Worm (Caenorhabditis elegans) whole organism, young adult: ENCODE results near the gene mua-3.

Source experiments
- B0019.2 ChIP-seq: fragments of 200-800 bp; sonication (Bioruptor generic); conservative IDR thresholded peaks from 2 replicates; pipeline ENCODE4 v1.3.6; 2022; ENCODE audit warnings: missing genetic modification reagents, missing genetic modification characterization, missing compliant biosample characterization
- F23B12.7 ChIP-seq: sonication (generic microtip); optimal IDR thresholded peaks from 2 replicates; lab custom pipeline; 2017; ENCODE audit warnings: missing genetic modification characterization, mild to moderate bottlenecking, missing compliant biosample characterization, antibody characterized with exemption, moderate library complexity; ENCODE audit not compliant: insufficient read depth
- F39B2.1 ChIP-seq: fragments of 200-800 bp; sonication (Bioruptor generic); IDR thresholded peaks from 2 replicates; pipeline ENCODE4 v1.3.6; 2022; ENCODE audit warnings: missing genetic modification reagents, missing genetic modification characterization, missing compliant biosample characterization
- F55B11.4 ChIP-seq: sonication (generic microtip); optimal IDR thresholded peaks from 2 replicates; lab custom pipeline; 2016; ENCODE audit warnings: missing compliant biosample characterization, missing genetic modification characterization, borderline replicate concordance; ENCODE audit not compliant: insufficient read depth
- F57A8.1 ChIP-seq: fragments of 200-800 bp; sonication (Bioruptor generic); optimal IDR thresholded peaks from 2 replicates; lab custom pipeline; 2018; ENCODE audit warnings: mild to moderate bottlenecking, missing genetic modification characterization, moderate library complexity, missing compliant biosample characterization
- K12H6.12 ChIP-seq: fragments of 200-800 bp; sonication (Bioruptor generic); optimal IDR thresholded peaks from 2 replicates; lab custom pipeline; 2018; ENCODE audit warnings: mild to moderate bottlenecking, missing genetic modification characterization, missing compliant biosample characterization
- Y67H2A.10 ChIP-seq: fragments of 200-800 bp; sonication (Bioruptor generic); conservative IDR thresholded peaks from 2 replicates; pipeline ENCODE4 v1.3.6; 2022; ENCODE audit warnings: missing genetic modification reagents, missing genetic modification characterization, missing compliant biosample characterization
- ama-1 ChIP-seq, 3 experiments: fragments of 150-350 bp in 1 of 3; sonication (generic microtip) in 2 of 3; optimal IDR thresholded peaks; 2 replicates each; lab custom pipeline; 2014 to 2018; ENCODE audit warnings: missing biosample characterization in 2 of 3, missing genetic modification characterization in 2 of 3, missing genetic modification reagents in 2 of 3
- aptf-3 ChIP-seq: fragments of 200-800 bp; sonication (Bioruptor generic); IDR thresholded peaks from 2 replicates; pipeline ENCODE4 v1.3.6; 2022; ENCODE audit warnings: missing genetic modification characterization, missing compliant biosample characterization
- cebp-2 ChIP-seq: fragments of 200-800 bp; sonication (Bioruptor generic); IDR thresholded peaks from 2 replicates; pipeline ENCODE4 v1.3.6; 2022; ENCODE audit warnings: missing genetic modification characterization, missing compliant biosample characterization
- ceh-100 ChIP-seq: fragments of 200-800 bp; sonication (Bioruptor generic); IDR thresholded peaks from 2 replicates; pipeline ENCODE4 v1.3.6; 2022; ENCODE audit warnings: missing genetic modification reagents, missing genetic modification characterization, missing compliant biosample characterization
- ceh-40 ChIP-seq: fragments of 200-800 bp; sonication (Bioruptor generic); IDR thresholded peaks from 2 replicates; pipeline ENCODE4 v1.3.6; 2022; ENCODE audit warnings: missing genetic modification characterization, missing compliant biosample characterization
- ceh-79 ChIP-seq: sonication (generic microtip); optimal IDR thresholded peaks from 2 replicates; lab custom pipeline; 2017; ENCODE audit warnings: mild to moderate bottlenecking, missing genetic modification characterization, missing compliant biosample characterization
- egl-44 ChIP-seq: fragments of 200-800 bp; sonication (Bioruptor generic); IDR thresholded peaks from 2 replicates; pipeline ENCODE4 v1.3.6; 2022; ENCODE audit warnings: missing genetic modification reagents, missing genetic modification characterization, missing compliant biosample characterization
- ekl-4 ChIP-seq: fragments of 200-800 bp; sonication (Bioruptor generic); IDR thresholded peaks from 2 replicates; pipeline ENCODE4 v1.3.6; 2022; ENCODE audit warnings: missing genetic modification reagents, missing genetic modification characterization, missing compliant biosample characterization
- hmg-1.2 ChIP-seq: fragments of 200-800 bp; sonication (Bioruptor generic); IDR thresholded peaks from 2 replicates; pipeline ENCODE4 v1.3.6; 2022; ENCODE audit warnings: missing genetic modification reagents, missing genetic modification characterization, missing compliant biosample characterization
- hmg-20 ChIP-seq: fragments of 200-800 bp; sonication (Bioruptor generic); IDR thresholded peaks from 2 replicates; pipeline ENCODE4 v1.3.6; 2022; ENCODE audit warnings: missing genetic modification reagents, missing genetic modification characterization, missing compliant biosample characterization
- hsf-1 ChIP-seq: fragments of 200-800 bp; sonication (Bioruptor generic); IDR thresholded peaks from 2 replicates; pipeline ENCODE4 v1.3.6; 2022; ENCODE audit warnings: missing genetic modification reagents, missing genetic modification characterization, missing compliant biosample characterization
- lin-26 ChIP-seq: fragments of 200-800 bp; sonication (Bioruptor generic); IDR thresholded peaks from 2 replicates; pipeline ENCODE4 v1.3.6; 2022; ENCODE audit warnings: missing genetic modification reagents, missing genetic modification characterization, missing compliant biosample characterization
- lin-40 ChIP-seq: sonication (generic microtip); optimal IDR thresholded peaks from 2 replicates; lab custom pipeline; 2016; ENCODE audit warnings: missing genetic modification characterization, mild to moderate bottlenecking, missing compliant biosample characterization, missing genotype, missing genetic modification reagents
- lsl-1 ChIP-seq: fragments of 200-800 bp; sonication (Bioruptor generic); optimal IDR thresholded peaks from 2 replicates; lab custom pipeline; 2018; ENCODE audit warnings: mild to moderate bottlenecking, missing genetic modification characterization, moderate library complexity, missing compliant biosample characterization
- madf-3 ChIP-seq: fragments of 200-800 bp; sonication (Bioruptor generic); IDR thresholded peaks from 2 replicates; pipeline ENCODE4 v1.3.6; 2022; ENCODE audit warnings: missing genetic modification reagents, missing genetic modification characterization, missing compliant biosample characterization
- mcd-1 ChIP-seq: fragments of 200-800 bp; sonication (Bioruptor generic); IDR thresholded peaks from 2 replicates; pipeline ENCODE4 v1.3.6; 2022; ENCODE audit warnings: missing genetic modification reagents, missing genetic modification characterization, missing compliant biosample characterization
- nfya-2 ChIP-seq: fragments of 200-800 bp; sonication (Bioruptor generic); IDR thresholded peaks from 2 replicates; pipeline ENCODE4 v1.3.6; 2022; ENCODE audit warnings: missing genetic modification reagents, missing genetic modification characterization, missing compliant biosample characterization
- nhr-80 ChIP-seq: sonication (generic microtip); optimal IDR thresholded peaks from 2 replicates; lab custom pipeline; 2016; ENCODE audit warnings: missing genetic modification characterization, missing compliant biosample characterization
- pha-4 ChIP-seq: fragments of 150-350 bp; sonication (generic microtip); optimal IDR thresholded peaks from 2 replicates; lab custom pipeline; 2014; ENCODE audit warnings: missing biosample characterization, missing genetic modification reagents, missing genetic modification characterization
- rcor-1 ChIP-seq: fragments of 200-800 bp; sonication (Bioruptor generic); IDR thresholded peaks from 2 replicates; pipeline ENCODE4 v1.3.6; 2022; ENCODE audit warnings: missing genetic modification reagents, missing genetic modification characterization, missing compliant biosample characterization
- repo-1 ChIP-seq: sonication (generic microtip); optimal IDR thresholded peaks from 2 replicates; lab custom pipeline; 2017; ENCODE audit warnings: mild to moderate bottlenecking, missing genetic modification characterization, missing compliant biosample characterization
- snpc-1.3 ChIP-seq: sonication (generic microtip); optimal IDR thresholded peaks from 2 replicates; lab custom pipeline; 2017; ENCODE audit warnings: missing genetic modification characterization, mild to moderate bottlenecking, missing compliant biosample characterization, antibody characterized with exemption, moderate library complexity, missing genotype, missing genetic modification reagents; ENCODE audit not compliant: insufficient read depth
- snpc-3.4 ChIP-seq: sonication (generic microtip); optimal IDR thresholded peaks from 2 replicates; lab custom pipeline; 2017; ENCODE audit warnings: missing genetic modification characterization, mild to moderate bottlenecking, missing compliant biosample characterization, antibody characterized with exemption, moderate library complexity, missing genotype, missing genetic modification reagents
- somi-1 ChIP-seq: fragments of 200-800 bp; sonication (Bioruptor generic); optimal IDR thresholded peaks from 2 replicates; lab custom pipeline; 2018; ENCODE audit warnings: mild to moderate bottlenecking, missing genetic modification characterization, missing compliant biosample characterization
- sptf-2 ChIP-seq: fragments of 200-800 bp; sonication (Bioruptor generic); optimal IDR thresholded peaks from 2 replicates; lab custom pipeline; 2018; ENCODE audit warnings: mild to moderate bottlenecking, missing genetic modification characterization, missing compliant biosample characterization
- tbx-9 ChIP-seq: sonication (generic microtip); optimal IDR thresholded peaks from 2 replicates; lab custom pipeline; 2016; ENCODE audit warnings: borderline replicate concordance, missing genetic modification characterization, inconsistent platforms, missing compliant biosample characterization

mua-3 gene

ce11 chrIII:10136778-10137177 is 23.7 kb upstream of the mua-3 start, which contains the start of gene ZK1128.7 (continued):
- TF ChIP-seq lin-26 (GFP tag; lab: Robert Waterston, UW) = no peak
- TF ChIP-seq madf-3 (GFP tag; lab: Robert Waterston, UW) = no peak
- no peak for TF ChIP-seq lsl-1 (GFP tag; lab: Kevin White, UChicago)
- no peak for TF ChIP-seq F23B12.7 (tag; lab: Kevin White, UChicago)
- TF ChIP-seq nhr-80 = no peak
- TF ChIP-seq hmg-1.2 = peak; percentile 23; the same call in 1 of the 2 replicates
- no peak for TF ChIP-seq hsf-1 (GFP tag; lab: Robert Waterston, UW)
- TF ChIP-seq ceh-100 (GFP tag; lab: Robert Waterston, UW) = no peak
- no peak for TF ChIP-seq F57A8.1
- no peak for TF ChIP-seq ceh-40 (GFP tag; lab: Robert Waterston, UW)
- TF ChIP-seq ceh-79 (tag; lab: Kevin White, UChicago) = no peak
- TF ChIP-seq pha-4 = no peak
- no peak for TF ChIP-seq repo-1 (tag; lab: Kevin White, UChicago)
- TF ChIP-seq cebp-2 (GFP tag; lab: Robert Waterston, UW) = no peak
- TF ChIP-seq lin-40 = peak; percentile 2

ce11 chrIII:10140732-10141131 is 19.8 kb upstream of the mua-3 start, which contains the start of gene K08E5.6:
TSS of gene K08E5.6 (plus strand) at chrIII:10141032.
- TF ChIP-seq aptf-3 (GFP tag; lab: Robert Waterston, UW) = no peak
- TF ChIP-seq F39B2.1 (GFP tag; lab: Robert Waterston, UW) = no peak
- no peak for TF ChIP-seq Y67H2A.10 (GFP tag; lab: Robert Waterston, UW)
- no peak for TF ChIP-seq hmg-20 (GFP tag; lab: Robert Waterston, UW)
- TF ChIP-seq tbx-9 = no peak
- TF ChIP-seq egl-44 (GFP tag; lab: Robert Waterston, UW) = no peak
- TF ChIP-seq snpc-1.3 (tag; lab: Kevin White, UChicago) = no peak
- TF ChIP-seq nfya-2 (GFP tag; lab: Robert Waterston, UW) = no peak
- no peak for TF ChIP-seq rcor-1 (GFP tag; lab: Robert Waterston, UW)
- no peak for TF ChIP-seq somi-1
- TF ChIP-seq ama-1 (optimal IDR thresholded peaks at IDR 0.05; lab: Kevin White, UChicago) = no peak
- no peak for TF ChIP-seq ama-1 (GFP tag; optimal IDR thresholded peaks at IDR 0.05; lab: Kevin White, UChicago)
- no peak for TF ChIP-seq ekl-4
- no peak for TF ChIP-seq F55B11.4 (tag; lab: Kevin White, UChicago)

ce11 chrIII:10146701-10147100 is 13.8 kb upstream of the mua-3 start, which contains the start of gene K08E5.1:
TSS of gene K08E5.1 (minus strand) at chrIII:10146801.
- no peak for TF ChIP-seq repo-1 (tag; lab: Kevin White, UChicago)
- TF ChIP-seq snpc-3.4 (tag; lab: Kevin White, UChicago) = no peak
- TF ChIP-seq hmg-1.2 = peak; percentile 22; the same call in 1 of the 2 replicates
- no peak for TF ChIP-seq hmg-20 (GFP tag; lab: Robert Waterston, UW)

- no peak for TF ChIP-seq sptf-2
- TF ChIP-seq B0019.2 = no peak
- no peak for TF ChIP-seq K12H6.12 (tag; lab: Kevin White, UChicago)
- no peak for TF ChIP-seq mcd-1 (GFP tag; lab: Robert Waterston, UW)
Measured at ce11 chrIII:10149910-10150309, 10.6 kb upstream of the mua-3 start.
